Worm (Caenorhabditis elegans) whole organism, L4 larva: ENCODE data around the gene R193.2.

Source experiments
- ama-1 ChIP-seq: fragments of 150-350 bp; optimal IDR thresholded peaks from 2 replicates; lab custom pipeline; 2014; ENCODE audit warnings: inconsistent platforms, mixed read lengths
- ces-1 ChIP-seq: fragments of 150-350 bp; sonication (generic microtip); optimal IDR thresholded peaks from 4 replicates; lab custom pipeline; 2014; ENCODE audit warnings: missing biosample characterization, missing genetic modification reagents, missing genetic modification characterization
- nhr-11 ChIP-seq: fragments of 150-350 bp; optimal IDR thresholded peaks from 2 replicates; lab custom pipeline; 2014; ENCODE audit warnings: missing biosample characterization, missing genetic modification characterization
- zip-11 ChIP-seq: fragments of 200-800 bp; sonication (Bioruptor generic); IDR thresholded peaks from 2 replicates; pipeline ENCODE4 v1.3.6; 2022; ENCODE audit warnings: missing genetic modification characterization, missing compliant biosample characterization

- TF ChIP-seq ces-1 (no peak), zip-11 (no peak), ama-1 (lab: Kevin White, UChicago) (no peak), nhr-11 (no peak)
Measured at ce11 chrX:1085000-1085399, 63.4 kb downstream of the R193.2 start.
